Worm (Caenorhabditis elegans) whole organism, early embryonic: Measurements from ENCODE around the gene gst-9.
"Not testable (repeated sequence)": the region's sequence is repeated elsewhere in the genome, so short reads cannot be mapped to it uniquely, and the experiment has no call there.

Experiments
- B0310.2 ChIP-seq: sonication (generic microtip); optimal IDR thresholded peaks from 2 replicates; lab custom pipeline; 2016; ENCODE audit warnings: mild to moderate bottlenecking, missing genetic modification characterization, missing compliant biosample characterization
- F13C5.2 ChIP-seq: sonication (generic microtip); optimal IDR thresholded peaks from 2 replicates; lab custom pipeline; 2017; ENCODE audit warnings: mild to moderate bottlenecking, missing genetic modification characterization, inconsistent platforms, missing compliant biosample characterization
- aly-1 ChIP-seq: sonication (generic microtip); optimal IDR thresholded peaks from 2 replicates; lab custom pipeline; 2016; ENCODE audit warnings: missing genetic modification characterization, missing compliant biosample characterization
- ama-1 ChIP-seq: fragments of 150-350 bp; optimal IDR thresholded peaks from 2 replicates; lab custom pipeline; 2014
- ceh-13 ChIP-seq: fragments of 200-800 bp; sonication (Bioruptor generic); optimal IDR thresholded peaks from 2 replicates; lab custom pipeline; 2018; ENCODE audit warnings: mild to moderate bottlenecking, missing genetic modification characterization, missing compliant biosample characterization
- ceh-36 ChIP-seq: sonication (generic microtip); optimal IDR thresholded peaks from 2 replicates; lab custom pipeline; 2016; ENCODE audit warnings: missing genetic modification characterization, inconsistent platforms, missing compliant biosample characterization
- ets-7 ChIP-seq: sonication (generic microtip); optimal IDR thresholded peaks from 2 replicates; lab custom pipeline; 2016; ENCODE audit warnings: missing genotype, missing genetic modification characterization, missing compliant biosample characterization
- flt-1 ChIP-seq: fragments of 200-800 bp; sonication (Bioruptor generic); IDR thresholded peaks from 2 replicates; pipeline ENCODE4 v1.3.6; 2022; ENCODE audit warnings: missing genetic modification characterization, missing compliant biosample characterization
- hmbx-1 ChIP-seq: sonication (generic microtip); optimal IDR thresholded peaks from 2 replicates; lab custom pipeline; 2016; ENCODE audit warnings: mild to moderate bottlenecking, missing genetic modification characterization, missing compliant biosample characterization
- hmg-4 ChIP-seq: fragments of 200-800 bp; sonication (Bioruptor generic); optimal IDR thresholded peaks from 2 replicates; lab custom pipeline; 2018; ENCODE audit warnings: mild to moderate bottlenecking, missing genetic modification characterization, missing compliant biosample characterization
- hnd-1 ChIP-seq: sonication (generic microtip); optimal IDR thresholded peaks from 2 replicates; lab custom pipeline; 2016; ENCODE audit warnings: missing genetic modification characterization, missing compliant biosample characterization
- pes-1 ChIP-seq: fragments of 200-800 bp; sonication (Bioruptor generic); IDR thresholded peaks from 2 replicates; pipeline ENCODE4 v1.3.6; 2022; ENCODE audit warnings: missing genetic modification reagents, missing genetic modification characterization, missing compliant biosample characterization
- scrt-1 ChIP-seq: fragments of 200-800 bp; sonication (Bioruptor generic); IDR thresholded peaks from 2 replicates; pipeline ENCODE4 v1.3.6; 2022; ENCODE audit warnings: missing genetic modification characterization, missing compliant biosample characterization
- sea-1 ChIP-seq: fragments of 200-800 bp; sonication (Bioruptor generic); conservative IDR thresholded peaks from 2 replicates; pipeline ENCODE4 v1.3.6; 2022; ENCODE audit warnings: missing genetic modification characterization, missing compliant biosample characterization
- tbx-11 ChIP-seq: fragments of 200-800 bp; sonication (Bioruptor generic); IDR thresholded peaks from 2 replicates; pipeline ENCODE4 v1.3.6; 2022; ENCODE audit warnings: missing genetic modification characterization, missing compliant biosample characterization
- tbx-37 ChIP-seq: fragments of 200-800 bp; sonication (Bioruptor generic); conservative IDR thresholded peaks from 2 replicates; pipeline ENCODE4 v1.3.6; 2022; ENCODE audit warnings: missing genetic modification reagents, missing genetic modification characterization, missing compliant biosample characterization

The gst-9 gene

ce11 chrII:4891012-4891775, at the start of gene gst-9:
Gene gst-9, plus strand, starts transcription at chrII:4891585.
- no peak for TF ChIP-seq hmbx-1 (tag; lab: Kevin White, UChicago)
- TF ChIP-seq hnd-1 (tag; lab: Kevin White, UChicago), result no peak
- no peak for TF ChIP-seq ama-1 (lab: Kevin White, UChicago)
- no peak for TF ChIP-seq flt-1 (GFP tag; lab: Robert Waterston, UW)
- no peak for TF ChIP-seq tbx-37 (GFP tag; lab: Robert Waterston, UW)
- no peak for TF ChIP-seq tbx-11 (GFP tag; lab: Robert Waterston, UW)

ce11 chrII:4842143-4842658, 49.2 kb upstream of the gst-9 start, which contains the start of the genes T23B7.2 and nspd-4:
Gene T23B7.2, minus strand, starts transcription at chrII:4842243.
Gene nspd-4, plus strand, starts transcription at chrII:4842608.
- TF ChIP-seq pes-1 (GFP tag; lab: Robert Waterston, UW); aly-1 (tag; lab: Kevin White, UChicago); B0310.2 (tag; lab: Kevin White, UChicago): not testable (repeated sequence)

ce11 chrII:4849885-4850284, 41.5 kb upstream of the gst-9 start, which contains the start of gene T23B7.3:
Gene T23B7.3, plus strand, starts transcription at chrII:4850185.
- TF ChIP-seq tbx-11 (GFP tag; lab: Robert Waterston, UW), result no peak
- TF ChIP-seq sea-1 (GFP tag; lab: Robert Waterston, UW), result no peak

- TF ChIP-seq pes-1 (GFP tag; lab: Robert Waterston, UW) (peak; percentile 48; the same call in 1 of the 2 replicates), tbx-11 (GFP tag; lab: Robert Waterston, UW) (no peak), hmbx-1 (tag; lab: Kevin White, UChicago) (peak; percentile 29), hnd-1 (tag; lab: Kevin White, UChicago) (peak; percentile 32), flt-1 (GFP tag; lab: Robert Waterston, UW) (peak; percentile 62; the same call in 1 of the 2 replicates), tbx-37 (GFP tag; lab: Robert Waterston, UW) (0 out of 2 replicates have a peak, but pooled peaks have one; percentile 31), hmg-4 (GFP tag; lab: Kevin White, UChicago) (no peak), scrt-1 (GFP tag; lab: Robert Waterston, UW) (peak; percentile 59; the same call in 1 of the 2 replicates), ceh-36 (tag; lab: Kevin White, UChicago) (peak; percentile 30), F13C5.2 (tag; lab: Kevin White, UChicago) (peak; percentile 68)
Observed at ce11 chrII:4851594-4852106, 39.7 kb upstream of the gst-9 start, which contains the start of gene dnj-9. Gene dnj-9, plus strand, starts transcription at chrII:4852056.

- TF ChIP-seq sea-1 (GFP tag; lab: Robert Waterston, UW) (no peak), flt-1 (GFP tag; lab: Robert Waterston, UW) (no peak), ets-7 (no peak)
Observed at ce11 chrII:4854761-4855160, 36.6 kb upstream of the gst-9 start.

ce11 chrII:4855489-4855888, 35.9 kb upstream of the gst-9 start:
- TF ChIP-seq ceh-13 (GFP tag; lab: Kevin White, UChicago) (no peak), tbx-11 (GFP tag; lab: Robert Waterston, UW) (no peak), ceh-36 (tag; lab: Kevin White, UChicago) (no peak)

ce11 chrII:4856113-4856512, 35.3 kb upstream of the gst-9 start:
- no peak for TF ChIP-seq flt-1 (GFP tag; lab: Robert Waterston, UW)
- no peak for TF ChIP-seq ets-7

ce11 chrII:4857086-4857485, 34.3 kb upstream of the gst-9 start:
- TF ChIP-seq ama-1 (lab: Kevin White, UChicago) (no peak), ceh-36 (tag; lab: Kevin White, UChicago) (no peak), scrt-1 (GFP tag; lab: Robert Waterston, UW) (no peak), flt-1 (GFP tag; lab: Robert Waterston, UW) (no peak), hmg-4 (GFP tag; lab: Kevin White, UChicago) (no peak), aly-1 (tag; lab: Kevin White, UChicago) (no peak), tbx-11 (GFP tag; lab: Robert Waterston, UW) (no peak), ets-7 (no peak), F13C5.2 (tag; lab: Kevin White, UChicago) (no peak), hmbx-1 (tag; lab: Kevin White, UChicago) (no peak), ceh-13 (GFP tag; lab: Kevin White, UChicago) (no peak), B0310.2 (tag; lab: Kevin White, UChicago) (no peak), sea-1 (GFP tag; lab: Robert Waterston, UW) (no peak)
